Fruit fly (Drosophila melanogaster) whole organism, embryonic: Measurements from ENCODE around the gene CG7945.

Experiments used
- Atf-2 ChIP-seq: fragments of 200-800 bp; sonication (Bioruptor generic); optimal IDR thresholded peaks from 2 replicates; lab custom pipeline; 2016; ENCODE audit warnings: missing biosample characterization, missing genetic modification characterization
- Atf3 ChIP-seq: fragments of 200-800 bp; sonication (Bioruptor generic); optimal IDR thresholded peaks from 3 replicates; lab custom pipeline; 2016; ENCODE audit warnings: missing biosample characterization, missing genetic modification characterization
- CG10147 ChIP-seq: fragments of 200-800 bp; sonication (Bioruptor generic); optimal IDR thresholded peaks from 2 replicates; lab custom pipeline; 2019; ENCODE audit warnings: missing biosample characterization, mild to moderate bottlenecking, missing genetic modification characterization, moderate library complexity
- CG10321 ChIP-seq: fragments of 200-800 bp; sonication (Bioruptor generic); IDR thresholded peaks from 2 replicates; pipeline ENCODE4 v1.3.6; 2022; ENCODE audit warnings: missing biosample characterization, missing genetic modification characterization
- CG10959 ChIP-seq: fragments of 200-800 bp; sonication (Bioruptor generic); IDR thresholded peaks from 2 replicates; pipeline ENCODE4 v1.3.6; 2022; ENCODE audit warnings: missing biosample characterization, missing genetic modification characterization
- CG11247 ChIP-seq: fragments of 200-800 bp; sonication (Bioruptor generic); IDR thresholded peaks from 2 replicates; pipeline ENCODE4 v1.3.6; 2022; ENCODE audit warnings: missing biosample characterization, missing genetic modification characterization
- CG11504 ChIP-seq: fragments of 200-800 bp; sonication (Bioruptor generic); optimal IDR thresholded peaks from 3 replicates; lab custom pipeline; 2019; ENCODE audit warnings: missing biosample characterization, mild to moderate bottlenecking, missing genetic modification characterization, moderate library complexity
- CG12155 ChIP-seq: fragments of 200-800 bp; sonication (Bioruptor generic); optimal IDR thresholded peaks from 3 replicates; lab custom pipeline; 2016; ENCODE audit warnings: missing biosample characterization, missing genetic modification characterization
- CG12942 ChIP-seq: fragments of 200-800 bp; sonication (Bioruptor generic); optimal IDR thresholded peaks from 3 replicates; lab custom pipeline; 2016; ENCODE audit warnings: missing biosample characterization, missing genetic modification characterization
- CG15011 ChIP-seq: fragments of 200-800 bp; sonication (Bioruptor generic); optimal IDR thresholded peaks from 3 replicates; lab custom pipeline; 2018; ENCODE audit warnings: missing biosample characterization, mild to moderate bottlenecking, missing genetic modification characterization
- CG16863 ChIP-seq: fragments of 200-800 bp; sonication (Bioruptor generic); optimal IDR thresholded peaks from 3 replicates; lab custom pipeline; 2016; ENCODE audit warnings: missing biosample characterization, missing genetic modification characterization
- CG17186 ChIP-seq: fragments of 200-800 bp; sonication (Bioruptor generic); optimal IDR thresholded peaks from 3 replicates; lab custom pipeline; 2017; ENCODE audit warnings: missing biosample characterization, missing genetic modification reagents, missing genetic modification characterization
- CG17912 ChIP-seq: fragments of 200-800 bp; sonication (Bioruptor generic); optimal IDR thresholded peaks from 2 replicates; lab custom pipeline; 2018; ENCODE audit warnings: missing biosample characterization, mild to moderate bottlenecking, missing genetic modification characterization
- CG2116 ChIP-seq: fragments of 200-800 bp; sonication (Bioruptor generic); optimal IDR thresholded peaks from 3 replicates; lab custom pipeline; 2018; ENCODE audit warnings: missing biosample characterization, mild to moderate bottlenecking, missing genetic modification characterization
- CG2129 ChIP-seq: fragments of 200-800 bp; sonication (Bioruptor generic); IDR thresholded peaks from 2 replicates; pipeline ENCODE4 v1.3.6; 2022; ENCODE audit warnings: missing biosample characterization, missing genetic modification characterization; ENCODE audit not compliant: partially characterized antibody
- CG2199 ChIP-seq: fragments of 200-800 bp; sonication (Bioruptor generic); IDR thresholded peaks from 3 replicates; pipeline ENCODE4 v1.3.6; 2022; ENCODE audit warnings: missing biosample characterization, missing genetic modification characterization
- CG34224 ChIP-seq: fragments of 200-800 bp; sonication (Bioruptor generic); IDR thresholded peaks from 3 replicates; pipeline ENCODE4 v1.3.6; 2022; ENCODE audit warnings: missing biosample characterization, missing genetic modification characterization; ENCODE audit not compliant: partially characterized antibody
- CG4328 ChIP-seq: fragments of 200-800 bp; sonication (Bioruptor generic); optimal IDR thresholded peaks from 3 replicates; lab custom pipeline; 2017; ENCODE audit warnings: missing biosample characterization, missing genetic modification reagents, missing genetic modification characterization
- CG4820 ChIP-seq: fragments of 200-800 bp; sonication (Bioruptor generic); optimal IDR thresholded peaks from 3 replicates; lab custom pipeline; 2016; ENCODE audit warnings: missing biosample characterization, missing genetic modification characterization
- CG6175 ChIP-seq: fragments of 200-800 bp; sonication (Bioruptor generic); IDR thresholded peaks from 3 replicates; pipeline ENCODE4 v1.3.6; 2022; ENCODE audit warnings: missing biosample characterization, missing genetic modification characterization
- CG7357 ChIP-seq: fragments of 200-800 bp; sonication (Bioruptor generic); IDR thresholded peaks from 3 replicates; pipeline ENCODE4 v1.3.6; 2022; ENCODE audit warnings: missing biosample characterization, missing genetic modification characterization
- CG8281 ChIP-seq: fragments of 200-800 bp; sonication (Bioruptor generic); optimal IDR thresholded peaks from 2 replicates; lab custom pipeline; 2018; ENCODE audit warnings: missing biosample characterization, mild to moderate bottlenecking, missing genetic modification characterization, moderate library complexity
- Eip74EF ChIP-seq, 2 experiments: fragments of 200-800 bp in 1 of 2; fragments of >200 bp in 1 of 2; sonication (Bioruptor generic) in 1 of 2; optimal IDR thresholded peaks; 2 replicates each; lab custom pipeline; 2017 to 2019; ENCODE audit warnings: missing biosample characterization in 2 of 2, missing genetic modification characterization in 2 of 2, mild to moderate bottlenecking in 1 of 2, moderate library complexity in 1 of 2
- Elba2 ChIP-seq: fragments of 200-800 bp; sonication (Bioruptor generic); optimal IDR thresholded peaks from 3 replicates; lab custom pipeline; 2016; ENCODE audit warnings: missing biosample characterization, missing genetic modification characterization
- Gsc ChIP-seq: fragments of 200-800 bp; sonication (Bioruptor generic); IDR thresholded peaks from 2 replicates; pipeline ENCODE4 v1.3.6; 2022; ENCODE audit warnings: missing biosample characterization, missing genetic modification characterization
- HmgZ ChIP-seq: fragments of 200-800 bp; sonication (Bioruptor generic); optimal IDR thresholded peaks from 2 replicates; lab custom pipeline; 2018; ENCODE audit warnings: missing biosample characterization, mild to moderate bottlenecking, missing genetic modification characterization
- Lim3 ChIP-seq: fragments of 200-800 bp; sonication (Bioruptor generic); IDR thresholded peaks from 2 replicates; pipeline ENCODE4 v1.3.6; 2022; ENCODE audit warnings: missing biosample characterization, missing genetic modification characterization
- Side ChIP-seq: fragments of 200-800 bp; sonication (Bioruptor generic); optimal IDR thresholded peaks from 2 replicates; lab custom pipeline; 2016; ENCODE audit warnings: missing biosample characterization, missing genetic modification characterization
- TFAM ChIP-seq: fragments of 200-800 bp; sonication (Bioruptor generic); optimal IDR thresholded peaks from 2 replicates; lab custom pipeline; 2017; ENCODE audit warnings: missing biosample characterization, missing genetic modification characterization, inconsistent platforms
- Tbp ChIP-seq: fragments of >200 bp; optimal IDR thresholded peaks from 2 replicates; lab custom pipeline; 2018; ENCODE audit warnings: missing biosample characterization, missing genetic modification characterization
- Trl ChIP-seq, 3 experiments: fragments of >200 bp in 2 of 3; fragments of 200-800 bp in 1 of 3; sonication (Bioruptor generic) in 1 of 3; optimal IDR thresholded peaks; 2 replicates in 1 of 3; 3 replicates in 2 of 3; lab custom pipeline; 2016 to 2017; ENCODE audit warnings: missing biosample characterization in 1 of 3, missing genetic modification characterization in 1 of 3
- ara ChIP-seq: fragments of 200-800 bp; sonication (Bioruptor generic); IDR thresholded peaks from 2 replicates; pipeline ENCODE4 v1.3.6; 2022; ENCODE audit warnings: missing biosample characterization, missing genetic modification characterization
- ase ChIP-seq: fragments of 200-800 bp; sonication (Bioruptor generic); IDR thresholded peaks from 3 replicates; pipeline ENCODE4 v1.3.6; 2022; ENCODE audit warnings: missing biosample characterization, missing genetic modification characterization
- dmrt99B ChIP-seq: fragments of 200-800 bp; sonication (Bioruptor generic); optimal IDR thresholded peaks from 2 replicates; lab custom pipeline; 2018; ENCODE audit warnings: missing biosample characterization, mild to moderate bottlenecking, missing genetic modification characterization, moderate library complexity
- fd102C ChIP-seq: fragments of 200-800 bp; sonication (Bioruptor generic); optimal IDR thresholded peaks from 2 replicates; lab custom pipeline; 2018; ENCODE audit warnings: missing biosample characterization, mild to moderate bottlenecking, missing genetic modification characterization, moderate library complexity
- ham ChIP-seq: fragments of 200-800 bp; sonication (Bioruptor generic); IDR thresholded peaks from 2 replicates; pipeline ENCODE4 v1.3.6; 2022; ENCODE audit warnings: missing biosample characterization, missing genetic modification characterization
- hb ChIP-seq: fragments of 200-800 bp; sonication (Bioruptor generic); IDR thresholded peaks from 3 replicates; pipeline ENCODE4 v1.3.6; 2022; ENCODE audit warnings: missing biosample characterization, missing genetic modification characterization; ENCODE audit not compliant: partially characterized antibody
- hkb ChIP-seq, 2 experiments: fragments of 200-800 bp in 1 of 2; fragments of >200 bp in 1 of 2; sonication (Bioruptor generic) in 1 of 2; IDR thresholded peaks in 1 of 2; optimal IDR thresholded peaks in 1 of 2; 2 replicates each; pipeline versions ENCODE4 v1.3.6 to Lab custom; 2017 to 2022; ENCODE audit warnings: missing biosample characterization in 1 of 2, missing genetic modification characterization in 1 of 2
- klu ChIP-seq: fragments of 200-800 bp; sonication (Bioruptor generic); IDR thresholded peaks from 2 replicates; pipeline ENCODE4 v1.3.6; 2022; ENCODE audit warnings: missing biosample characterization, missing genetic modification characterization
- lola ChIP-seq, 3 experiments: fragments of >200 bp in 2 of 3; fragments of 200-800 bp in 1 of 3; sonication (Bioruptor generic) in 1 of 3; optimal IDR thresholded peaks; 2 replicates each; lab custom pipeline; 2017 to 2019; ENCODE audit warnings: missing biosample characterization in 3 of 3, missing genetic modification characterization in 3 of 3, mild to moderate bottlenecking in 1 of 3, moderate library complexity in 1 of 3
- mld ChIP-seq: fragments of 200-800 bp; sonication (Bioruptor generic); IDR thresholded peaks from 3 replicates; pipeline ENCODE4 v1.3.6; 2022; ENCODE audit warnings: missing biosample characterization, missing genetic modification characterization; ENCODE audit not compliant: partially characterized antibody
- nmo ChIP-seq: fragments of 200-800 bp; sonication (Bioruptor generic); optimal IDR thresholded peaks from 2 replicates; lab custom pipeline; 2018; ENCODE audit warnings: missing biosample characterization, mild to moderate bottlenecking, missing genetic modification characterization, moderate library complexity
- phol ChIP-seq: fragments of 200-800 bp; sonication (Bioruptor generic); optimal IDR thresholded peaks from 3 replicates; lab custom pipeline; 2018; ENCODE audit warnings: missing biosample characterization, mild to moderate bottlenecking, missing genetic modification characterization, moderate library complexity
- prd ChIP-seq, 3 experiments: fragments of >200 bp in 2 of 3; fragments of 200-800 bp in 1 of 3; sonication (Bioruptor generic) in 1 of 3; optimal IDR thresholded peaks in 2 of 3; IDR thresholded peaks in 1 of 3; 2 replicates in 2 of 3; 3 replicates in 1 of 3; pipeline versions ENCODE4 v1.3.6 to Lab custom; 2017 to 2022; ENCODE audit warnings: missing biosample characterization in 1 of 3, missing genetic modification characterization in 1 of 3
- repo ChIP-seq: fragments of 200-800 bp; sonication (Bioruptor generic); optimal IDR thresholded peaks from 2 replicates; lab custom pipeline; 2016; ENCODE audit warnings: missing biosample characterization, missing genetic modification characterization
- trem ChIP-seq: fragments of 200-800 bp; optimal IDR thresholded peaks from 3 replicates; lab custom pipeline; 2019; ENCODE audit warnings: missing biosample characterization, mild to moderate bottlenecking, missing genetic modification characterization, moderate library complexity
- vnd ChIP-seq: fragments of 200-800 bp; sonication (Bioruptor generic); IDR thresholded peaks from 3 replicates; pipeline ENCODE4 v1.3.6; 2022; ENCODE audit warnings: missing biosample characterization, missing genetic modification characterization; ENCODE audit not compliant: partially characterized antibody

The CG7945 gene

DNA sequence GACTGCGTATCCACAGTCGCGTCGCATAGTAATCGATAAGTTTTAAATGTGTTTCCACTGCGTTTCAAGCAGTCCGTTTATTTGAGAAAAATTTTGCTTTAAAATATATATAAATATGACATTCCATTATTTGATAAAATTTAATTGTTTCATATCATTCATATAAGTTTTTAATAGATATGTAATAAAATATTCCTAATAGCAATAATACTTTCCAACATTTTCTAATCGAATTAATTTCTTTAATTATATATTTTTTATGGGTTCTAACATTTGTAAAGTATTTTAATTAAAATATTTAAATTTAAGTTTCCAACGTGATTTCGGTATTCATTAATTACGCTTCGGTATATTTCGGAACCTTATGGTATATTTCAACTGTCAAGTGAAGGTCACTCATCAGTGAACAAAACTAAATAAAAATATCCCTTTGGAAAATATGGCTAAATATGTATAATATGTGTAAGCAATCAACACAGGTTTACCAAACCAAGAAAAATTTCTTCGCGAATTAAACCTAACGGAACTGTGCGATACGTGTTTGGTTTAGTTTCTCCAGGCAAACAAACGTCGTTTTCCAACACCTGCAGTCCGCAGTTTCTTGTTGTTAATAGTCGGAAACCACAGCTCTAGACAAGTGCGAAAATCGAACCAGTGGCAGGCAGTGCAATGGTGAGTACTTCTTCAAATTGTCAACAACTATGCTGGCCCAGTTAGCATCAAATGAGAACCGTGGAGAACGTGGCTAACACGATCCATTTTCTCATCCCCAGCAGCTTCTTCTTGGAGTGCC, 39.3 kb upstream of the CG7945 start, which contains the start of the genes CG7739 and SCCRO (continued):
- TF ChIP-seq fd102C (GFP tag; lab: Kevin White, UChicago), result no peak
- peak in 1 of 3 experiments; percentile 45 for TF ChIP-seq lola (GFP tag; optimal IDR thresholded peaks at IDR 0.05; lab: Kevin White, UChicago)
- no peak for TF ChIP-seq Atf3
- no peak for TF ChIP-seq CG8281
- TF ChIP-seq vnd (GFP tag; lab: Robert Waterston, UW), result peak; percentile 7; the same call in 1 of the 3 replicates
- no peak for TF ChIP-seq CG2129 (GFP tag; lab: Robert Waterston, UW)
- TF ChIP-seq CG10959 (GFP tag; lab: Robert Waterston, UW), result no peak
- peak; percentile 56; the same call in 1 of the 3 replicates for TF ChIP-seq CG34224 (GFP tag; lab: Robert Waterston, UW)
- TF ChIP-seq Lim3, result no peak
- peak; percentile 56; the same call in 1 of the 2 replicates for TF ChIP-seq CG11247
- TF ChIP-seq CG4820, result peak; percentile 5
- no peak for TF ChIP-seq Tbp
- TF ChIP-seq CG6175 (GFP tag; lab: Robert Waterston, UW), result no peak
- TF ChIP-seq HmgZ (tag; lab: Kevin White, UChicago), result peak; percentile 20
- no peak for TF ChIP-seq Trl (optimal IDR thresholded peaks at IDR 0.05; lab: Kevin White, UChicago)
- peak; percentile 31 for TF ChIP-seq Trl (GFP tag; optimal IDR thresholded peaks at IDR 0.05; lab: Kevin White, UChicago)
- TF ChIP-seq nmo, result peak; percentile 65
- TF ChIP-seq CG10321 (GFP tag; lab: Robert Waterston, UW), result no peak
- no peak for TF ChIP-seq CG2199 (GFP tag; lab: Robert Waterston, UW)
- no peak for TF ChIP-seq hb (GFP tag; lab: Robert Waterston, UW)
- TF ChIP-seq Side, result peak; percentile 11
- peak; percentile 93 for TF ChIP-seq CG7357 (GFP tag; lab: Robert Waterston, UW)
- peak; percentile 28; the same call in 1 of the 3 replicates for TF ChIP-seq ase (GFP tag; lab: Robert Waterston, UW)
- no peak for TF ChIP-seq CG16863
- TF ChIP-seq CG17186 (GFP tag; lab: Kevin White, UChicago), result no peak
- TF ChIP-seq CG4328 (GFP tag; lab: Kevin White, UChicago), result peak; percentile 0
- no peak for TF ChIP-seq repo (GFP tag; lab: Kevin White, UChicago)
- TF ChIP-seq CG12155 (GFP tag; lab: Kevin White, UChicago), result peak; percentile 46
- no peak for TF ChIP-seq CG15011
- no peak for TF ChIP-seq dmrt99B (tag; lab: Kevin White, UChicago)
- TF ChIP-seq ham (GFP tag; lab: Robert Waterston, UW), result peak; percentile 8; the same call in 1 of the 2 replicates
- TF ChIP-seq mld (GFP tag; lab: Robert Waterston, UW), result no peak
- TF ChIP-seq prd (optimal IDR thresholded peaks at IDR 0.05; lab: Kevin White, UChicago), result no peak
- TF ChIP-seq prd (GFP tag; IDR thresholded peaks at IDR 0.05; lab: Robert Waterston, UW), result peak; percentile 51; the same call in 1 of the 3 replicates
- no peak for TF ChIP-seq Eip74EF (GFP tag; optimal IDR thresholded peaks at IDR 0.05; lab: Kevin White, UChicago)
- peak; percentile 70 for TF ChIP-seq phol
- no peak for TF ChIP-seq Atf-2 (GFP tag; lab: Kevin White, UChicago)
- peak; percentile 11 for TF ChIP-seq CG10147 (GFP tag; lab: Kevin White, UChicago)
- TF ChIP-seq Gsc (GFP tag; lab: Robert Waterston, UW), result no peak
- no peak for TF ChIP-seq ara (GFP tag; lab: Robert Waterston, UW)
- TF ChIP-seq CG12942 (GFP tag; lab: Kevin White, UChicago), result peak; percentile 63
- no peak for TF ChIP-seq TFAM (GFP tag; lab: Kevin White, UChicago)
- TF ChIP-seq klu (GFP tag; lab: Robert Waterston, UW), result no peak
- peak; percentile 89 for TF ChIP-seq Elba2 (GFP tag; lab: Kevin White, UChicago)
- TF ChIP-seq hkb (optimal IDR thresholded peaks at IDR 0.05; lab: Kevin White, UChicago), result no peak
- no peak for TF ChIP-seq hkb (GFP tag; IDR thresholded peaks at IDR 0.05; lab: Robert Waterston, UW)
- peak; percentile 50 for TF ChIP-seq trem (tag; lab: Kevin White, UChicago)
- TF ChIP-seq CG11504 (tag; lab: Kevin White, UChicago), result no peak
- peak; percentile 97 for TF ChIP-seq CG2116 (GFP tag; lab: Kevin White, UChicago)
- peak; percentile 28 for TF ChIP-seq CG17912 (GFP tag; lab: Kevin White, UChicago)
